Worm (Caenorhabditis elegans) whole organism, L2 larva: ENCODE data around the gene shc-2.

Source experiments
- F13H6.1 ChIP-seq: sonication (generic microtip); optimal IDR thresholded peaks from 2 replicates; lab custom pipeline; 2016; ENCODE audit warnings: missing genetic modification characterization, missing compliant biosample characterization
- blmp-1 ChIP-seq: sonication (generic microtip); optimal IDR thresholded peaks from 2 replicates; lab custom pipeline; 2017; ENCODE audit warnings: missing genetic modification characterization, mild to moderate bottlenecking, missing compliant biosample characterization, antibody characterized with exemption, moderate library complexity; ENCODE audit not compliant: insufficient read depth
- elt-3 ChIP-seq: sonication (generic microtip); optimal IDR thresholded peaks from 2 replicates; lab custom pipeline; 2017; ENCODE audit warnings: missing biosample characterization, missing genetic modification characterization
- nhr-237 ChIP-seq: fragments of 150-350 bp; optimal IDR thresholded peaks from 2 replicates; lab custom pipeline; 2014; ENCODE audit warnings: missing biosample characterization, missing genetic modification characterization
- snpc-4 ChIP-seq: fragments of 150-350 bp; optimal IDR thresholded peaks from 2 replicates; lab custom pipeline; 2014; ENCODE audit warnings: missing biosample characterization, missing genetic modification characterization

ce11 chrII:4954099-4954959 is 14.6 kb upstream of the shc-2 start:
- no peak for TF ChIP-seq nhr-237 (tag; lab: Kevin White, UChicago)
- TF ChIP-seq elt-3 = no peak
- TF ChIP-seq blmp-1 (tag; lab: Kevin White, UChicago) = no peak
- TF ChIP-seq F13H6.1 (tag; lab: Kevin White, UChicago) = no peak
- no peak for TF ChIP-seq snpc-4 (tag; lab: Kevin White, UChicago)
